Worm (Caenorhabditis elegans) whole organism, early embryonic: ENCODE results near the gene F23H11.4.

Experiments used
- B0310.2 ChIP-seq: sonication (generic microtip); optimal IDR thresholded peaks from 2 replicates; lab custom pipeline; 2016; ENCODE audit warnings: mild to moderate bottlenecking, missing genetic modification characterization, missing compliant biosample characterization
- F13C5.2 ChIP-seq: sonication (generic microtip); optimal IDR thresholded peaks from 2 replicates; lab custom pipeline; 2017; ENCODE audit warnings: mild to moderate bottlenecking, missing genetic modification characterization, inconsistent platforms, missing compliant biosample characterization
- aly-1 ChIP-seq: sonication (generic microtip); optimal IDR thresholded peaks from 2 replicates; lab custom pipeline; 2016; ENCODE audit warnings: missing genetic modification characterization, missing compliant biosample characterization
- ama-1 ChIP-seq: fragments of 150-350 bp; optimal IDR thresholded peaks from 2 replicates; lab custom pipeline; 2014
- ceh-13 ChIP-seq: fragments of 200-800 bp; sonication (Bioruptor generic); optimal IDR thresholded peaks from 2 replicates; lab custom pipeline; 2018; ENCODE audit warnings: mild to moderate bottlenecking, missing genetic modification characterization, missing compliant biosample characterization
- ceh-36 ChIP-seq: sonication (generic microtip); optimal IDR thresholded peaks from 2 replicates; lab custom pipeline; 2016; ENCODE audit warnings: missing genetic modification characterization, inconsistent platforms, missing compliant biosample characterization
- ets-7 ChIP-seq: sonication (generic microtip); optimal IDR thresholded peaks from 2 replicates; lab custom pipeline; 2016; ENCODE audit warnings: missing genotype, missing genetic modification characterization, missing compliant biosample characterization
- flt-1 ChIP-seq: fragments of 200-800 bp; sonication (Bioruptor generic); IDR thresholded peaks from 2 replicates; pipeline ENCODE4 v1.3.6; 2022; ENCODE audit warnings: missing genetic modification characterization, missing compliant biosample characterization
- hmbx-1 ChIP-seq: sonication (generic microtip); optimal IDR thresholded peaks from 2 replicates; lab custom pipeline; 2016; ENCODE audit warnings: mild to moderate bottlenecking, missing genetic modification characterization, missing compliant biosample characterization
- hmg-4 ChIP-seq: fragments of 200-800 bp; sonication (Bioruptor generic); optimal IDR thresholded peaks from 2 replicates; lab custom pipeline; 2018; ENCODE audit warnings: mild to moderate bottlenecking, missing genetic modification characterization, missing compliant biosample characterization
- hnd-1 ChIP-seq: sonication (generic microtip); optimal IDR thresholded peaks from 2 replicates; lab custom pipeline; 2016; ENCODE audit warnings: missing genetic modification characterization, missing compliant biosample characterization
- pes-1 ChIP-seq: fragments of 200-800 bp; sonication (Bioruptor generic); IDR thresholded peaks from 2 replicates; pipeline ENCODE4 v1.3.6; 2022; ENCODE audit warnings: missing genetic modification reagents, missing genetic modification characterization, missing compliant biosample characterization
- scrt-1 ChIP-seq: fragments of 200-800 bp; sonication (Bioruptor generic); IDR thresholded peaks from 2 replicates; pipeline ENCODE4 v1.3.6; 2022; ENCODE audit warnings: missing genetic modification characterization, missing compliant biosample characterization
- sea-1 ChIP-seq: fragments of 200-800 bp; sonication (Bioruptor generic); conservative IDR thresholded peaks from 2 replicates; pipeline ENCODE4 v1.3.6; 2022; ENCODE audit warnings: missing genetic modification characterization, missing compliant biosample characterization
- tbx-11 ChIP-seq: fragments of 200-800 bp; sonication (Bioruptor generic); IDR thresholded peaks from 2 replicates; pipeline ENCODE4 v1.3.6; 2022; ENCODE audit warnings: missing genetic modification characterization, missing compliant biosample characterization
- tbx-37 ChIP-seq: fragments of 200-800 bp; sonication (Bioruptor generic); conservative IDR thresholded peaks from 2 replicates; pipeline ENCODE4 v1.3.6; 2022; ENCODE audit warnings: missing genetic modification reagents, missing genetic modification characterization, missing compliant biosample characterization
- tra-4 ChIP-seq: sonication (generic microtip); optimal IDR thresholded peaks from 2 replicates; lab custom pipeline; 2017; ENCODE audit warnings: missing genetic modification characterization, missing compliant biosample characterization

Gene F23H11.4

ce11 chrIII:907311-907710, at the start of gene F23H11.4:
TSS of gene F23H11.4 (minus strand) at chrIII:907539.
- TF ChIP-seq tra-4 (tag; lab: Kevin White, UChicago) (no peak), ets-7 (no peak), ceh-13 (GFP tag; lab: Kevin White, UChicago) (no peak), hnd-1 (tag; lab: Kevin White, UChicago) (no peak), hmg-4 (GFP tag; lab: Kevin White, UChicago) (no peak), ama-1 (lab: Kevin White, UChicago) (no peak), pes-1 (GFP tag; lab: Robert Waterston, UW) (no peak), flt-1 (GFP tag; lab: Robert Waterston, UW) (no peak)

ce11 chrIII:955981-956380, 48.6 kb upstream of the F23H11.4 start, which contains the start of gene fbxa-54:
TSS of gene fbxa-54 (plus strand) at chrIII:956334.
- no peak for TF ChIP-seq ets-7
- TF ChIP-seq ceh-36 (tag; lab: Kevin White, UChicago), result no peak
- TF ChIP-seq sea-1 (GFP tag; lab: Robert Waterston, UW), result no peak
- TF ChIP-seq hmg-4 (GFP tag; lab: Kevin White, UChicago), result no peak
- TF ChIP-seq hnd-1 (tag; lab: Kevin White, UChicago), result no peak
- no peak for TF ChIP-seq tbx-11 (GFP tag; lab: Robert Waterston, UW)
- no peak for TF ChIP-seq hmbx-1 (tag; lab: Kevin White, UChicago)
- TF ChIP-seq flt-1 (GFP tag; lab: Robert Waterston, UW), result no peak
- TF ChIP-seq B0310.2 (tag; lab: Kevin White, UChicago), result no peak
- TF ChIP-seq scrt-1, result no peak
- no peak for TF ChIP-seq ama-1 (lab: Kevin White, UChicago)
- TF ChIP-seq tra-4 (tag; lab: Kevin White, UChicago), result no peak
- no peak for TF ChIP-seq tbx-37

ce11 chrIII:954553-954952, 47.2 kb upstream of the F23H11.4 start, which contains the start of the genes T12B5.15 and T12B5.14:
TSS of gene T12B5.15 (minus strand) at chrIII:954653.
TSS of gene T12B5.14 (plus strand) at chrIII:954873.
- no peak for TF ChIP-seq F13C5.2 (tag; lab: Kevin White, UChicago)
- TF ChIP-seq flt-1 (GFP tag; lab: Robert Waterston, UW), result no peak
- no peak for TF ChIP-seq sea-1 (GFP tag; lab: Robert Waterston, UW)
- TF ChIP-seq tra-4 (tag; lab: Kevin White, UChicago), result no peak
- TF ChIP-seq ama-1 (lab: Kevin White, UChicago), result no peak
- TF ChIP-seq ceh-13 (GFP tag; lab: Kevin White, UChicago), result no peak
- TF ChIP-seq ets-7, result no peak
- TF ChIP-seq B0310.2 (tag; lab: Kevin White, UChicago), result no peak
- no peak for TF ChIP-seq aly-1 (tag; lab: Kevin White, UChicago)

ce11 chrIII:952184-952583, 44.8 kb upstream of the F23H11.4 start, which contains the start of gene fbxa-10:
TSS of gene fbxa-10 (plus strand) at chrIII:952390.
- TF ChIP-seq tbx-37 (no peak), tbx-11 (GFP tag; lab: Robert Waterston, UW) (no peak), hmbx-1 (tag; lab: Kevin White, UChicago) (no peak), scrt-1 (no peak), aly-1 (tag; lab: Kevin White, UChicago) (no peak), sea-1 (GFP tag; lab: Robert Waterston, UW) (no peak), F13C5.2 (tag; lab: Kevin White, UChicago) (no peak), pes-1 (GFP tag; lab: Robert Waterston, UW) (no peak), flt-1 (GFP tag; lab: Robert Waterston, UW) (no peak), hmg-4 (GFP tag; lab: Kevin White, UChicago) (no peak), hnd-1 (tag; lab: Kevin White, UChicago) (no peak), B0310.2 (tag; lab: Kevin White, UChicago) (no peak)

- no peak for TF ChIP-seq ama-1 (lab: Kevin White, UChicago)
- TF ChIP-seq tra-4 (tag; lab: Kevin White, UChicago), result no peak
- no peak for TF ChIP-seq ceh-13 (GFP tag; lab: Kevin White, UChicago)
- no peak for TF ChIP-seq tbx-11 (GFP tag; lab: Robert Waterston, UW)
- no peak for TF ChIP-seq sea-1 (GFP tag; lab: Robert Waterston, UW)
- TF ChIP-seq B0310.2 (tag; lab: Kevin White, UChicago), result no peak
- TF ChIP-seq ceh-36 (tag; lab: Kevin White, UChicago), result no peak
- no peak for TF ChIP-seq F13C5.2 (tag; lab: Kevin White, UChicago)
- no peak for TF ChIP-seq hmbx-1 (tag; lab: Kevin White, UChicago)
- no peak for TF ChIP-seq pes-1 (GFP tag; lab: Robert Waterston, UW)
- no peak for TF ChIP-seq tbx-37
- no peak for TF ChIP-seq hmg-4 (GFP tag; lab: Kevin White, UChicago)
- TF ChIP-seq hnd-1 (tag; lab: Kevin White, UChicago), result no peak
- TF ChIP-seq flt-1 (GFP tag; lab: Robert Waterston, UW), result no peak
Observed at ce11 chrIII:950472-950871, 43.1 kb upstream of the F23H11.4 start, which contains the start of the genes fbxa-67 and fbxa-11. TSS of gene fbxa-67 (minus strand) at chrIII:950670. TSS of gene fbxa-11 (plus strand) at chrIII:950869.

- TF ChIP-seq hmg-4 (GFP tag; lab: Kevin White, UChicago) (no peak), pes-1 (GFP tag; lab: Robert Waterston, UW) (no peak), tbx-37 (no peak), sea-1 (GFP tag; lab: Robert Waterston, UW) (no peak), hmbx-1 (tag; lab: Kevin White, UChicago) (no peak), ets-7 (no peak)
Observed at ce11 chrIII:946250-946725, 38.9 kb upstream of the F23H11.4 start, which contains the start of gene fbxa-60. TSS of gene fbxa-60 (minus strand) at chrIII:946300.

ce11 chrIII:943426-943927, 36.1 kb upstream of the F23H11.4 start, which contains the start of gene fbxa-59:
TSS of gene fbxa-59 (minus strand) at chrIII:943476.
- TF ChIP-seq ets-7 (no peak), pes-1 (GFP tag; lab: Robert Waterston, UW) (no peak), hmg-4 (GFP tag; lab: Kevin White, UChicago) (no peak), sea-1 (GFP tag; lab: Robert Waterston, UW) (no peak), ama-1 (lab: Kevin White, UChicago) (no peak), hmbx-1 (tag; lab: Kevin White, UChicago) (no peak), B0310.2 (tag; lab: Kevin White, UChicago) (no peak), aly-1 (tag; lab: Kevin White, UChicago) (no peak), ceh-36 (tag; lab: Kevin White, UChicago) (no peak), tbx-37 (no peak), ceh-13 (GFP tag; lab: Kevin White, UChicago) (no peak), tra-4 (tag; lab: Kevin White, UChicago) (no peak), tbx-11 (GFP tag; lab: Robert Waterston, UW) (no peak), scrt-1 (no peak), hnd-1 (tag; lab: Kevin White, UChicago) (no peak), F13C5.2 (tag; lab: Kevin White, UChicago) (no peak), flt-1 (GFP tag; lab: Robert Waterston, UW) (no peak)
